Worm (Caenorhabditis elegans) whole organism, L3 larva: ENCODE data around the gene dif-1.

ENCODE experiments used
- ZK546.5 ChIP-seq: sonication (generic microtip); optimal IDR thresholded peaks from 2 replicates; lab custom pipeline; 2017; ENCODE audit warnings: missing biosample characterization, missing genetic modification characterization
- ama-1 ChIP-seq: fragments of 150-350 bp; optimal IDR thresholded peaks from 2 replicates; lab custom pipeline; 2018
- ceh-16 ChIP-seq: sonication (generic microtip); optimal IDR thresholded peaks from 2 replicates; lab custom pipeline; 2017; ENCODE audit warnings: missing biosample characterization, missing genetic modification characterization
- ceh-82 ChIP-seq: fragments of 150-350 bp; optimal IDR thresholded peaks from 2 replicates; lab custom pipeline; 2014; ENCODE audit warnings: missing biosample characterization, missing genetic modification characterization
- egl-27 ChIP-seq: sonication (generic microtip); optimal IDR thresholded peaks from 4 replicates; lab custom pipeline; 2017; ENCODE audit warnings: missing biosample characterization, missing genetic modification reagents, missing genetic modification characterization
- egl-5 ChIP-seq: fragments of 150-350 bp; optimal IDR thresholded peaks from 2 replicates; lab custom pipeline; 2017; ENCODE audit warnings: missing biosample characterization, missing genetic modification reagents, missing genetic modification characterization, inconsistent platforms
- fos-1 ChIP-seq: fragments of 150-350 bp; optimal IDR thresholded peaks from 2 replicates; lab custom pipeline; 2014; ENCODE audit warnings: missing biosample characterization, missing genetic modification characterization
- nfya-1 ChIP-seq: sonication (generic microtip); optimal IDR thresholded peaks from 2 replicates; lab custom pipeline; 2017; ENCODE audit warnings: missing genetic modification characterization, mild to moderate bottlenecking, missing compliant biosample characterization, antibody characterized with exemption, moderate library complexity; ENCODE audit not compliant: insufficient read depth
- nhr-12 ChIP-seq: fragments of 150-350 bp; optimal IDR thresholded peaks from 2 replicates; lab custom pipeline; 2014; ENCODE audit warnings: missing biosample characterization, missing genetic modification characterization
- nhr-76 ChIP-seq: fragments of 150-350 bp; sonication (generic microtip); optimal IDR thresholded peaks from 5 replicates; lab custom pipeline; 2014; ENCODE audit warnings: missing biosample characterization, missing genetic modification characterization
- nhr-77 ChIP-seq: fragments of 150-350 bp; optimal IDR thresholded peaks from 2 replicates; lab custom pipeline; 2014; ENCODE audit warnings: missing biosample characterization, missing genetic modification characterization
- snpc-4 ChIP-seq: fragments of 150-350 bp; optimal IDR thresholded peaks from 2 replicates; lab custom pipeline; 2014; ENCODE audit warnings: missing biosample characterization, missing genetic modification characterization
- unc-39 ChIP-seq: sonication (generic microtip); optimal IDR thresholded peaks from 4 replicates; lab custom pipeline; 2017; ENCODE audit warnings: missing biosample characterization, missing genetic modification characterization
- unc-62 ChIP-seq: fragments of 150-350 bp; sonication (generic microtip); optimal IDR thresholded peaks from 4 replicates; lab custom pipeline; 2014; ENCODE audit warnings: missing biosample characterization, missing genetic modification reagents, missing genetic modification characterization

ce11 chrIV:7523744-7524143 lies 29.1 kb downstream of the dif-1 start:
- no peak for TF ChIP-seq ceh-82 (tag; lab: Kevin White, UChicago)
- no peak for TF ChIP-seq nfya-1 (tag; lab: Kevin White, UChicago)
- TF ChIP-seq fos-1 (tag; lab: Kevin White, UChicago) = no peak
- no peak for TF ChIP-seq nhr-12
- no peak for TF ChIP-seq snpc-4 (tag; lab: Kevin White, UChicago)
- TF ChIP-seq ZK546.5 (tag; lab: Kevin White, UChicago) = no peak
- TF ChIP-seq egl-27 (tag; lab: Kevin White, UChicago) = no peak
- no peak for TF ChIP-seq egl-5
- no peak for TF ChIP-seq ceh-16
- TF ChIP-seq ama-1 (lab: Kevin White, UChicago) = no peak
- no peak for TF ChIP-seq nhr-77 (tag; lab: Kevin White, UChicago)
- TF ChIP-seq unc-62 (GFP tag; lab: Kevin White, UChicago) = no peak
- TF ChIP-seq nhr-76 = no peak
- no peak for TF ChIP-seq unc-39 (tag; lab: Kevin White, UChicago)
